Worm (Caenorhabditis elegans) whole organism, young adult: ENCODE measurements around the gene hsd-2.

Source experiments
- B0035.1 ChIP-seq: sonication (generic microtip); optimal IDR thresholded peaks from 2 replicates; lab custom pipeline; 2016; ENCODE audit warnings: missing genetic modification characterization, mild to moderate bottlenecking, missing compliant biosample characterization, missing genotype, missing genetic modification reagents
- C06A6.2 ChIP-seq: fragments of 200-800 bp; sonication (Bioruptor generic); conservative IDR thresholded peaks from 2 replicates; pipeline ENCODE4 v1.3.6; 2022; ENCODE audit warnings: missing genetic modification characterization, missing compliant biosample characterization
- F22D6.2 ChIP-seq: sonication (generic microtip); optimal IDR thresholded peaks from 2 replicates; lab custom pipeline; 2016; ENCODE audit warnings: mild to moderate bottlenecking, missing genetic modification characterization, missing compliant biosample characterization
- F55B11.4 ChIP-seq: sonication (generic microtip); optimal IDR thresholded peaks from 2 replicates; lab custom pipeline; 2016; ENCODE audit warnings: missing compliant biosample characterization, missing genetic modification characterization, borderline replicate concordance; ENCODE audit not compliant: insufficient read depth
- K12H6.12 ChIP-seq: fragments of 200-800 bp; sonication (Bioruptor generic); optimal IDR thresholded peaks from 2 replicates; lab custom pipeline; 2018; ENCODE audit warnings: mild to moderate bottlenecking, missing genetic modification characterization, missing compliant biosample characterization
- Y53F4B.3 ChIP-seq: fragments of 200-800 bp; sonication (Bioruptor generic); IDR thresholded peaks from 2 replicates; pipeline ENCODE4 v1.3.6; 2022; ENCODE audit warnings: missing genetic modification reagents, missing genetic modification characterization, missing compliant biosample characterization
- Y53G8AR.9 ChIP-seq: fragments of 200-800 bp; sonication (Bioruptor generic); conservative IDR thresholded peaks from 2 replicates; pipeline ENCODE4 v1.3.6; 2022; ENCODE audit warnings: missing genetic modification reagents, missing genetic modification characterization, missing compliant biosample characterization
- Y56A3A.18 ChIP-seq: fragments of 200-800 bp; sonication (Bioruptor generic); IDR thresholded peaks from 2 replicates; pipeline ENCODE4 v1.3.6; 2022; ENCODE audit warnings: missing genetic modification reagents, missing genetic modification characterization, missing compliant biosample characterization
- ZK185.1 ChIP-seq: sonication (generic microtip); optimal IDR thresholded peaks from 2 replicates; lab custom pipeline; 2016; ENCODE audit warnings: mild to moderate bottlenecking, missing genetic modification characterization, missing compliant biosample characterization; ENCODE audit not compliant: poor library complexity, severe bottlenecking
- cebp-1 ChIP-seq, 2 experiments: fragments of 200-800 bp in 1 of 2; sonication (Bioruptor generic) in 1 of 2; sonication (generic microtip) in 1 of 2; IDR thresholded peaks in 1 of 2; optimal IDR thresholded peaks in 1 of 2; 2 replicates each; pipeline versions ENCODE4 v1.3.6 to Lab custom; 2017 to 2022; ENCODE audit warnings: missing compliant biosample characterization in 2 of 2, missing genetic modification characterization in 2 of 2, mild to moderate bottlenecking in 1 of 2, missing genetic modification reagents in 1 of 2, moderate library complexity in 1 of 2
- ceh-27 ChIP-seq: fragments of 200-800 bp; sonication (Bioruptor generic); optimal IDR thresholded peaks from 2 replicates; lab custom pipeline; 2018; ENCODE audit warnings: mild to moderate bottlenecking, missing genetic modification characterization, moderate library complexity, missing compliant biosample characterization
- ceh-40 ChIP-seq: fragments of 200-800 bp; sonication (Bioruptor generic); IDR thresholded peaks from 2 replicates; pipeline ENCODE4 v1.3.6; 2022; ENCODE audit warnings: missing genetic modification characterization, missing compliant biosample characterization
- dpff-1 ChIP-seq: sonication (generic microtip); optimal IDR thresholded peaks from 2 replicates; lab custom pipeline; 2017; ENCODE audit warnings: mild to moderate bottlenecking, missing genetic modification characterization, missing compliant biosample characterization
- ekl-4 ChIP-seq: fragments of 200-800 bp; sonication (Bioruptor generic); IDR thresholded peaks from 2 replicates; pipeline ENCODE4 v1.3.6; 2022; ENCODE audit warnings: missing genetic modification reagents, missing genetic modification characterization, missing compliant biosample characterization
- ets-4 ChIP-seq: fragments of 200-800 bp; sonication (Bioruptor generic); optimal IDR thresholded peaks from 2 replicates; lab custom pipeline; 2018; ENCODE audit warnings: mild to moderate bottlenecking, missing genetic modification characterization, missing compliant biosample characterization
- hlh-26 ChIP-seq: fragments of 200-800 bp; sonication (Bioruptor generic); conservative IDR thresholded peaks from 2 replicates; pipeline ENCODE4 v1.3.6; 2022; ENCODE audit warnings: missing genetic modification reagents, missing genetic modification characterization, missing compliant biosample characterization
- lag-1 ChIP-seq: fragments of 200-800 bp; sonication (Bioruptor generic); IDR thresholded peaks from 2 replicates; pipeline ENCODE4 v1.3.6; 2022; ENCODE audit warnings: missing genetic modification reagents, missing genetic modification characterization, missing compliant biosample characterization
- let-607 ChIP-seq, 2 experiments: fragments of 200-800 bp in 1 of 2; sonication (Bioruptor generic) in 1 of 2; sonication (generic microtip) in 1 of 2; optimal IDR thresholded peaks; 2 replicates each; lab custom pipeline; 2016 to 2018; ENCODE audit warnings: mild to moderate bottlenecking in 2 of 2, missing compliant biosample characterization in 2 of 2, missing genetic modification characterization in 2 of 2, moderate library complexity in 2 of 2, missing genotype in 1 of 2
- lir-1 ChIP-seq: fragments of 200-800 bp; sonication (Bioruptor generic); conservative IDR thresholded peaks from 2 replicates; pipeline ENCODE4 v1.3.6; 2022; ENCODE audit warnings: missing genetic modification reagents, missing genetic modification characterization, missing compliant biosample characterization
- mel-28 ChIP-seq: sonication (generic microtip); optimal IDR thresholded peaks from 2 replicates; lab custom pipeline; 2016; ENCODE audit warnings: borderline replicate concordance, mild to moderate bottlenecking, missing genetic modification characterization, missing compliant biosample characterization
- mxl-1 ChIP-seq: sonication (generic microtip); optimal IDR thresholded peaks from 2 replicates; lab custom pipeline; 2016; ENCODE audit warnings: missing genetic modification characterization, missing compliant biosample characterization
- nfya-2 ChIP-seq: fragments of 200-800 bp; sonication (Bioruptor generic); IDR thresholded peaks from 2 replicates; pipeline ENCODE4 v1.3.6; 2022; ENCODE audit warnings: missing genetic modification reagents, missing genetic modification characterization, missing compliant biosample characterization
- nhr-120 ChIP-seq: fragments of 200-800 bp; sonication (Bioruptor generic); IDR thresholded peaks from 2 replicates; pipeline ENCODE4 v1.3.6; 2022; ENCODE audit warnings: missing genetic modification characterization, missing compliant biosample characterization
- nhr-27 ChIP-seq: fragments of 200-800 bp; sonication (Bioruptor generic); optimal IDR thresholded peaks from 2 replicates; lab custom pipeline; 2018; ENCODE audit warnings: mild to moderate bottlenecking, missing genetic modification characterization, moderate library complexity, missing compliant biosample characterization
- nhr-90 ChIP-seq: sonication (generic microtip); optimal IDR thresholded peaks from 2 replicates; lab custom pipeline; 2016; ENCODE audit warnings: missing genotype, mild to moderate bottlenecking, missing genetic modification characterization, missing compliant biosample characterization
- pha-4 ChIP-seq: fragments of 150-350 bp; sonication (generic microtip); optimal IDR thresholded peaks from 2 replicates; lab custom pipeline; 2014; ENCODE audit warnings: missing biosample characterization, missing genetic modification reagents, missing genetic modification characterization
- rec-8 ChIP-seq, 2 experiments: sonication (generic microtip); optimal IDR thresholded peaks; 2 replicates each; lab custom pipeline; 2016; ENCODE audit warnings: mild to moderate bottlenecking in 2 of 2, missing genetic modification characterization in 2 of 2, missing genetic modification reagents in 2 of 2, missing genotype in 2 of 2, missing biosample characterization in 1 of 2, missing compliant biosample characterization in 1 of 2, moderate library complexity in 1 of 2
- repo-1 ChIP-seq: sonication (generic microtip); optimal IDR thresholded peaks from 2 replicates; lab custom pipeline; 2017; ENCODE audit warnings: mild to moderate bottlenecking, missing genetic modification characterization, missing compliant biosample characterization
- sptf-2 ChIP-seq: fragments of 200-800 bp; sonication (Bioruptor generic); optimal IDR thresholded peaks from 2 replicates; lab custom pipeline; 2018; ENCODE audit warnings: mild to moderate bottlenecking, missing genetic modification characterization, missing compliant biosample characterization
- zfh-2 ChIP-seq: fragments of 200-800 bp; sonication (Bioruptor generic); conservative IDR thresholded peaks from 2 replicates; pipeline ENCODE4 v1.3.6; 2022; ENCODE audit warnings: missing genetic modification reagents, missing genetic modification characterization, missing compliant biosample characterization
- ztf-25 ChIP-seq: fragments of 200-800 bp; sonication (Bioruptor generic); IDR thresholded peaks from 2 replicates; pipeline ENCODE4 v1.3.6; 2022; ENCODE audit warnings: missing genetic modification reagents, missing genetic modification characterization, missing compliant biosample characterization

hsd-2 gene

ce11 chrX:5022682-5023081, 17.6 kb downstream of the hsd-2 start (continued):
- TF ChIP-seq ets-4 (GFP tag; lab: Kevin White, UChicago) (no peak), Y56A3A.18 (GFP tag; lab: Robert Waterston, UW) (peak; percentile 20; the same call in 1 of the 2 replicates), Y53G8AR.9 (GFP tag; lab: Robert Waterston, UW) (no peak; the same call in 1 of the 2 replicates), zfh-2 (GFP tag; lab: Robert Waterston, UW) (0 out of 2 replicates have a peak, but pooled peaks have one; percentile 18), ZK185.1 (peak; percentile 42), let-607 (tag; optimal IDR thresholded peaks at IDR 0.05; lab: Kevin White, UChicago) (peak; percentile 32 to 37), repo-1 (tag; lab: Kevin White, UChicago) (no peak), nhr-90 (tag; lab: Kevin White, UChicago) (peak; percentile 83), mxl-1 (tag; lab: Kevin White, UChicago) (peak; percentile 18), ceh-40 (GFP tag; lab: Robert Waterston, UW) (peak; percentile 55; the same call in 1 of the 2 replicates), nhr-27 (no peak), dpff-1 (no peak), F22D6.2 (tag; lab: Kevin White, UChicago) (no peak)

- TF ChIP-seq ekl-4 (GFP tag; lab: Robert Waterston, UW) (no peak), repo-1 (tag; lab: Kevin White, UChicago) (no peak), hlh-26 (GFP tag; lab: Robert Waterston, UW) (no peak), C06A6.2 (no peak), cebp-1 (GFP tag; IDR thresholded peaks at IDR 0.05; lab: Robert Waterston, UW) (no peak), cebp-1 (tag; optimal IDR thresholded peaks at IDR 0.05; lab: Kevin White, UChicago) (no peak), lag-1 (GFP tag; lab: Robert Waterston, UW) (no peak), pha-4 (tag; lab: Kevin White, UChicago) (no peak), K12H6.12 (tag; lab: Kevin White, UChicago) (no peak)
These were observed 19.3 kb downstream of the hsd-2 start, which contains the start of gene ZC449.1 for ce11 chrX:5024300-5024699. ZC449.1 (plus strand) TSS chrX:5024420.

DNA sequence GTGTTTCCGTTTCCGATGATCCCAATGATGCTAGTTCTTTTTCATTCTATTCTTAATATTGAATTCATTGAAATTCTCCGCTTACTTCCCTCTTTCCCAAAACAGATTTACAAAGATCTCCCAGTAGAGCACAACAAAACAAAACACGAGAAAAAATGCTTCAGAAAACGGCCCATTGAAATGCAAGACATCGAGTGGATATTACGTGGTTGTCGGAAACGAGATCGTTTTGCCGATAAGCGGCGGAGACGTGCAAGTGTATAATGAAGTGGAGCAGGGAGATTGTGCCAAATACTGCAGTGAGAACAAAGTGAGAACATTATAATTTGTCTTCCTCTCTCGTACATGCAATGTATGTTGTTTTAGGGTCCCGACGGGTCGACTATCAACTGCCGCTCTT, 21.4 kb downstream of the hsd-2 start:
- TF ChIP-seq ztf-25 (GFP tag; lab: Robert Waterston, UW) = no peak
- TF ChIP-seq Y53G8AR.9 (GFP tag; lab: Robert Waterston, UW) = no peak
- TF ChIP-seq Y53F4B.3 (GFP tag; lab: Robert Waterston, UW) = no peak
- TF ChIP-seq nfya-2 (GFP tag; lab: Robert Waterston, UW) = no peak
- TF ChIP-seq nhr-120 (GFP tag; lab: Robert Waterston, UW) = no peak
- no peak for TF ChIP-seq F55B11.4
- TF ChIP-seq B0035.1 (tag; lab: Kevin White, UChicago) = no peak
- no peak for TF ChIP-seq K12H6.12 (tag; lab: Kevin White, UChicago)
- TF ChIP-seq rec-8 (tag; optimal IDR thresholded peaks at IDR 0.05; lab: Kevin White, UChicago) = no peak
- no peak for TF ChIP-seq lir-1
- no peak for TF ChIP-seq sptf-2

DNA sequence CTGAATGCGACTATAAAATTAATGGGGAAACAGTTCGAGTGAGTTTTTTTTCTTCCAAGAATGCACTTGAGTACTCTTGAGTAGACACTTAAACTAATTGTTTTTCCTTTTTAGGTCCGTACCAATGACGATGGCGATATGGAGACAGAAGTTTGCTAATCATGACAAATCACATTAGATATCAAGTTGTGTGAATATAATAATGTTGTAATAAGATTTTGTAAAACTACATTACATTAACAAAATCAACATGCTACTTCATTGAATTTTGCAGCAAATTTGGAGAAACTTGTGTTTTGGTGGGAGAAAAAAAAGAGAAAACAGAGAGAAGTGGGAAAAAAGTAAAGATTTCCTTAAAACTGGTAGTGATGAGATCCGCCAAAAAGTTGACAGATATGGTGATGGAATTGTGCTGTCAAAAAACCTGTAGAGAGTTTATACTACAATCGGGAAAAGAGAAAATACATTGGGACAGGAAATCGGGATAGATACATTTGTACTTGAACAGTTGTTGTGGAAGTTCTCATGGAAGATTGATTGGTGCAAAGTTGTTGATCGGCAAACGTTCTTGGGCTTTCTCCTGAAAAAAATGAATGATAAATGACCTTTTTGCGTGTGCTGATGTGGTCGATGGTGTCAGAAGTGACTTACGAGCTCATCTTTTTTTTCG, 23.0 kb downstream of the hsd-2 start:
- TF ChIP-seq ceh-27 (GFP tag; lab: Kevin White, UChicago) (peak; percentile 73), mel-28 (no peak)
